Fruit fly (Drosophila melanogaster) whole organism, embryonic: ENCODE results near the gene AP-2alpha.
A peak's percentile ranks its signal among the peaks of the same experiment; 100 is the strongest.

Source experiments
- Adf1 ChIP-seq: fragments of 200-800 bp; sonication (Bioruptor generic); IDR thresholded peaks from 2 replicates; pipeline ENCODE4 v1.3.6; 2022; ENCODE audit warnings: missing biosample characterization, missing genetic modification characterization
- CG10267 ChIP-seq: fragments of 200-800 bp; sonication (Bioruptor generic); optimal IDR thresholded peaks from 2 replicates; lab custom pipeline; 2018; ENCODE audit warnings: missing biosample characterization, mild to moderate bottlenecking, missing genetic modification characterization, moderate library complexity
- CG14667 ChIP-seq: fragments of 200-800 bp; sonication (Bioruptor generic); IDR thresholded peaks from 2 replicates; pipeline ENCODE4 v1.3.6; 2022; ENCODE audit warnings: missing biosample characterization, missing genetic modification characterization
- CG15514 ChIP-seq: fragments of 200-800 bp; sonication (Bioruptor generic); optimal IDR thresholded peaks from 3 replicates; lab custom pipeline; 2017; ENCODE audit warnings: missing biosample characterization, missing genetic modification characterization, mild to moderate bottlenecking, moderate library complexity, missing genetic modification reagents
- CG1603 ChIP-seq: fragments of 200-800 bp; sonication (Bioruptor generic); optimal IDR thresholded peaks from 2 replicates; lab custom pipeline; 2019; ENCODE audit warnings: missing biosample characterization, mild to moderate bottlenecking, missing genetic modification characterization, moderate library complexity
- CG16779 ChIP-seq: fragments of 200-800 bp; sonication (Bioruptor generic); IDR thresholded peaks from 2 replicates; pipeline ENCODE4 v1.3.6; 2022; ENCODE audit warnings: missing biosample characterization, missing genetic modification characterization
- CG17328 ChIP-seq: fragments of 200-800 bp; sonication (Bioruptor generic); IDR thresholded peaks from 2 replicates; pipeline ENCODE4 v1.3.6; 2022; ENCODE audit warnings: missing biosample characterization, missing genetic modification characterization
- CG1792 ChIP-seq: fragments of 200-800 bp; sonication (Bioruptor generic); optimal IDR thresholded peaks from 2 replicates; lab custom pipeline; 2016; ENCODE audit warnings: missing biosample characterization, missing genetic modification characterization
- CG18011 ChIP-seq: fragments of 200-800 bp; sonication (Bioruptor generic); optimal IDR thresholded peaks from 2 replicates; lab custom pipeline; 2017; ENCODE audit warnings: missing biosample characterization, missing genetic modification characterization, mild to moderate bottlenecking, moderate library complexity, missing genotype
- CG2120 ChIP-seq: fragments of 200-800 bp; sonication (Bioruptor generic); optimal IDR thresholded peaks from 3 replicates; lab custom pipeline; 2016; ENCODE audit warnings: missing biosample characterization, missing genetic modification characterization
- CG2129 ChIP-seq: fragments of 200-800 bp; sonication (Bioruptor generic); IDR thresholded peaks from 2 replicates; pipeline ENCODE4 v1.3.6; 2022; ENCODE audit warnings: missing biosample characterization, missing genetic modification characterization; ENCODE audit not compliant: partially characterized antibody
- CG3407 ChIP-seq: fragments of 200-800 bp; sonication (Bioruptor generic); optimal IDR thresholded peaks from 2 replicates; lab custom pipeline; 2018; ENCODE audit warnings: missing biosample characterization, mild to moderate bottlenecking, missing genetic modification characterization
- CG8359 ChIP-seq: fragments of 200-800 bp; sonication (Bioruptor generic); optimal IDR thresholded peaks from 2 replicates; lab custom pipeline; 2017; ENCODE audit warnings: missing biosample characterization, mild to moderate bottlenecking, missing genetic modification characterization, borderline replicate concordance
- CG8388 ChIP-seq: fragments of 200-800 bp; sonication (Bioruptor generic); optimal IDR thresholded peaks from 2 replicates; lab custom pipeline; 2019; ENCODE audit warnings: missing biosample characterization, mild to moderate bottlenecking, missing genetic modification characterization, moderate library complexity
- CG8944 ChIP-seq: fragments of 200-800 bp; sonication (Bioruptor generic); optimal IDR thresholded peaks from 3 replicates; lab custom pipeline; 2016; ENCODE audit warnings: missing biosample characterization, missing genetic modification characterization
- CG9817 ChIP-seq: fragments of 200-800 bp; sonication (Bioruptor generic); optimal IDR thresholded peaks from 2 replicates; lab custom pipeline; 2018; ENCODE audit warnings: missing biosample characterization, mild to moderate bottlenecking, missing genetic modification characterization, moderate library complexity
- CHES-1-like ChIP-seq: fragments of 200-800 bp; sonication (Bioruptor generic); optimal IDR thresholded peaks from 2 replicates; lab custom pipeline; 2016; ENCODE audit warnings: missing biosample characterization, missing genetic modification characterization
- Chrac-16 ChIP-seq: fragments of 200-800 bp; sonication (Bioruptor generic); optimal IDR thresholded peaks from 3 replicates; lab custom pipeline; 2016; ENCODE audit warnings: missing biosample characterization, missing genetic modification characterization
- Deaf1 ChIP-seq: fragments of 200-800 bp; optimal IDR thresholded peaks from 3 replicates; lab custom pipeline; 2019; ENCODE audit warnings: missing biosample characterization, mild to moderate bottlenecking, missing genetic modification characterization, moderate library complexity
- Dref ChIP-seq: fragments of 200-800 bp; sonication (Bioruptor generic); IDR thresholded peaks from 2 replicates; pipeline ENCODE4 v1.3.6; 2022; ENCODE audit warnings: missing biosample characterization, missing genetic modification characterization
- Gsc ChIP-seq: fragments of 200-800 bp; sonication (Bioruptor generic); IDR thresholded peaks from 2 replicates; pipeline ENCODE4 v1.3.6; 2022; ENCODE audit warnings: missing biosample characterization, missing genetic modification characterization
- H2.0 ChIP-seq: fragments of 200-800 bp; sonication (Bioruptor generic); IDR thresholded peaks from 2 replicates; pipeline ENCODE4 v1.3.6; 2022; ENCODE audit warnings: missing biosample characterization, missing genetic modification characterization
- HLH3B ChIP-seq: fragments of 200-800 bp; sonication (Bioruptor generic); IDR thresholded peaks from 2 replicates; pipeline ENCODE4 v1.3.6; 2022; ENCODE audit warnings: missing biosample characterization, missing genetic modification characterization
- HLH4C ChIP-seq: fragments of 200-800 bp; sonication (Bioruptor generic); IDR thresholded peaks from 3 replicates; pipeline ENCODE4 v1.3.6; 2022; ENCODE audit warnings: missing biosample characterization, missing genetic modification characterization; ENCODE audit not compliant: partially characterized antibody
- HLHmδ ChIP-seq: fragments of 200-800 bp; sonication (Bioruptor generic); optimal IDR thresholded peaks from 2 replicates; lab custom pipeline; 2018; ENCODE audit warnings: missing biosample characterization, mild to moderate bottlenecking, missing genetic modification characterization, moderate library complexity
- Rx ChIP-seq: fragments of 200-800 bp; sonication (Bioruptor generic); IDR thresholded peaks from 2 replicates; pipeline ENCODE4 v1.3.6; 2022; ENCODE audit warnings: missing biosample characterization, missing genetic modification characterization
- Scr ChIP-seq: fragments of 200-800 bp; sonication (Bioruptor generic); IDR thresholded peaks from 2 replicates; pipeline ENCODE4 v1.3.6; 2022; ENCODE audit warnings: missing biosample characterization, missing genetic modification characterization; ENCODE audit not compliant: partially characterized antibody
- Sox102F ChIP-seq: fragments of 200-800 bp; sonication (Bioruptor generic); optimal IDR thresholded peaks from 2 replicates; lab custom pipeline; 2018; ENCODE audit warnings: missing biosample characterization, mild to moderate bottlenecking, missing genetic modification characterization, moderate library complexity
- Trl ChIP-seq, 3 experiments: fragments of >200 bp in 2 of 3; fragments of 200-800 bp in 1 of 3; sonication (Bioruptor generic) in 1 of 3; optimal IDR thresholded peaks; 2 replicates in 1 of 3; 3 replicates in 2 of 3; lab custom pipeline; 2016 to 2017; ENCODE audit warnings: missing biosample characterization in 1 of 3, missing genetic modification characterization in 1 of 3
- Xrp1 ChIP-seq: fragments of 200-800 bp; sonication (Bioruptor generic); IDR thresholded peaks from 2 replicates; pipeline ENCODE4 v1.3.6; 2022; ENCODE audit warnings: missing biosample characterization, missing genetic modification characterization
- ase ChIP-seq: fragments of 200-800 bp; sonication (Bioruptor generic); IDR thresholded peaks from 3 replicates; pipeline ENCODE4 v1.3.6; 2022; ENCODE audit warnings: missing biosample characterization, missing genetic modification characterization
- bcd ChIP-seq: fragments of 200-800 bp; sonication (Bioruptor generic); optimal IDR thresholded peaks from 2 replicates; lab custom pipeline; 2017; ENCODE audit warnings: missing biosample characterization, mild to moderate bottlenecking, missing genetic modification characterization
- br ChIP-seq: fragments of >200 bp; optimal IDR thresholded peaks from 2 replicates; lab custom pipeline; 2017
- chm ChIP-seq: fragments of 200-800 bp; sonication (Bioruptor generic); IDR thresholded peaks from 2 replicates; pipeline ENCODE4 v1.3.6; 2022; ENCODE audit warnings: missing biosample characterization, missing genetic modification characterization
- esg ChIP-seq: fragments of 200-800 bp; sonication (Bioruptor generic); conservative IDR thresholded peaks from 2 replicates; pipeline ENCODE4 v1.3.6; 2022; ENCODE audit warnings: missing biosample characterization, missing genetic modification characterization
- gcm ChIP-seq: fragments of 200-800 bp; sonication (Bioruptor generic); optimal IDR thresholded peaks from 2 replicates; lab custom pipeline; 2019; ENCODE audit warnings: missing biosample characterization, mild to moderate bottlenecking, missing genetic modification characterization, moderate library complexity
- jumu ChIP-seq: fragments of 200-800 bp; sonication (Bioruptor generic); optimal IDR thresholded peaks from 3 replicates; lab custom pipeline; 2016; ENCODE audit warnings: missing biosample characterization, missing genetic modification characterization
- lbe ChIP-seq: fragments of 200-800 bp; sonication (Bioruptor generic); optimal IDR thresholded peaks from 2 replicates; lab custom pipeline; 2016; ENCODE audit warnings: missing biosample characterization, mild to moderate bottlenecking, missing genetic modification characterization
- nmo ChIP-seq: fragments of 200-800 bp; sonication (Bioruptor generic); optimal IDR thresholded peaks from 2 replicates; lab custom pipeline; 2018; ENCODE audit warnings: missing biosample characterization, mild to moderate bottlenecking, missing genetic modification characterization, moderate library complexity
- org-1 ChIP-seq: fragments of 200-800 bp; sonication (Bioruptor generic); optimal IDR thresholded peaks from 2 replicates; lab custom pipeline; 2017; ENCODE audit warnings: missing biosample characterization, missing genetic modification characterization
- p53 ChIP-seq: fragments of 200-800 bp; sonication (Bioruptor generic); optimal IDR thresholded peaks from 2 replicates; lab custom pipeline; 2016; ENCODE audit warnings: missing biosample characterization, missing genetic modification characterization
- peb ChIP-seq: fragments of 200-800 bp; sonication (Bioruptor generic); IDR thresholded peaks from 2 replicates; pipeline ENCODE4 v1.3.6; 2022; ENCODE audit warnings: missing biosample characterization, missing genetic modification characterization
- phol ChIP-seq: fragments of 200-800 bp; sonication (Bioruptor generic); optimal IDR thresholded peaks from 3 replicates; lab custom pipeline; 2018; ENCODE audit warnings: missing biosample characterization, mild to moderate bottlenecking, missing genetic modification characterization, moderate library complexity
- pum ChIP-seq: fragments of 200-800 bp; sonication (Bioruptor generic); optimal IDR thresholded peaks from 2 replicates; lab custom pipeline; 2016; ENCODE audit warnings: missing biosample characterization, missing genetic modification characterization
- ro ChIP-seq: fragments of 200-800 bp; sonication (Bioruptor generic); IDR thresholded peaks from 2 replicates; pipeline ENCODE4 v1.3.6; 2022; ENCODE audit warnings: missing biosample characterization, missing genetic modification characterization
- sug ChIP-seq: fragments of 200-800 bp; optimal IDR thresholded peaks from 2 replicates; lab custom pipeline; 2019; ENCODE audit warnings: missing biosample characterization, mild to moderate bottlenecking, missing genetic modification characterization, moderate library complexity
- tna ChIP-seq: fragments of 200-800 bp; sonication (Bioruptor generic); IDR thresholded peaks from 2 replicates; pipeline ENCODE4 v1.3.6; 2022; ENCODE audit warnings: missing biosample characterization, missing genetic modification characterization; ENCODE audit not compliant: partially characterized antibody
- tx ChIP-seq: fragments of 200-800 bp; sonication (Bioruptor generic); optimal IDR thresholded peaks from 2 replicates; lab custom pipeline; 2016; ENCODE audit warnings: missing biosample characterization, missing genetic modification characterization

AP-2alpha gene

dm6 chr2L:427338-428234, 13.0 kb upstream of the AP-2alpha start (continued):
- TF ChIP-seq gcm (GFP tag; lab: Kevin White, UChicago) (no peak), CG18011 (GFP tag; lab: Kevin White, UChicago) (no peak), CG16779 (GFP tag; lab: Robert Waterston, UW) (no peak), H2.0 (GFP tag; lab: Robert Waterston, UW) (no peak), p53 (no peak), Chrac-16 (GFP tag; lab: Kevin White, UChicago) (peak; percentile 22), CG10267 (peak; percentile 3), sug (tag; lab: Kevin White, UChicago) (no peak), Rx (GFP tag; lab: Robert Waterston, UW) (0 out of 2 replicates have a peak, but pooled peaks have one; percentile 10), CG2120 (peak; percentile 8), tna (GFP tag; lab: Robert Waterston, UW) (no peak), org-1 (GFP tag; lab: Kevin White, UChicago) (no peak), CG15514 (GFP tag; lab: Kevin White, UChicago) (no peak), CG8944 (GFP tag; lab: Kevin White, UChicago) (peak; percentile 19), Gsc (no peak), phol (tag; lab: Kevin White, UChicago) (no peak), peb (GFP tag; lab: Robert Waterston, UW) (peak; percentile 26; the same call in 1 of the 2 replicates), br (lab: Kevin White, UChicago) (no peak), CG9817 (tag; lab: Kevin White, UChicago) (no peak), Scr (GFP tag; lab: Robert Waterston, UW) (no peak), HLH3B (no peak; the same call in 1 of the 2 replicates), ro (GFP tag; lab: Robert Waterston, UW) (no peak), HLH4C (GFP tag; lab: Robert Waterston, UW) (no peak), nmo (GFP tag; lab: Kevin White, UChicago) (no peak), esg (GFP tag; lab: Robert Waterston, UW) (no peak), CG17328 (GFP tag; lab: Robert Waterston, UW) (peak; percentile 52; the same call in 1 of the 2 replicates), CG8388 (GFP tag; lab: Kevin White, UChicago) (no peak), chm (GFP tag; lab: Robert Waterston, UW) (peak; percentile 24; the same call in 1 of the 2 replicates), jumu (GFP tag; lab: Kevin White, UChicago) (peak; percentile 23), CG1792 (no peak), pum (GFP tag; lab: Kevin White, UChicago) (no peak), Dref (GFP tag; lab: Robert Waterston, UW) (no peak), CHES-1-like (GFP tag; lab: Kevin White, UChicago) (peak; percentile 27), ase (GFP tag; lab: Robert Waterston, UW) (no peak), bcd (GFP tag; lab: Kevin White, UChicago) (peak; percentile 12), CG2129 (GFP tag; lab: Robert Waterston, UW) (no peak), CG3407 (no peak), Adf1 (GFP tag; lab: Robert Waterston, UW) (peak; percentile 28; the same call in 1 of the 2 replicates), HLHmδ (GFP tag; lab: Kevin White, UChicago) (no peak), Xrp1 (peak; percentile 71), CG1603 (tag; lab: Kevin White, UChicago) (peak; percentile 41), lbe (GFP tag; lab: Kevin White, UChicago) (peak; percentile 86), Sox102F (GFP tag; lab: Kevin White, UChicago) (peak; percentile 18), CG8359 (GFP tag; lab: Kevin White, UChicago) (no peak), Trl (optimal IDR thresholded peaks at IDR 0.05; lab: Kevin White, UChicago) (no peak), Trl (GFP tag; optimal IDR thresholded peaks at IDR 0.05; lab: Kevin White, UChicago) (no peak), CG14667 (GFP tag; lab: Robert Waterston, UW) (no peak), tx (GFP tag; lab: Kevin White, UChicago) (no peak), Deaf1 (tag; lab: Kevin White, UChicago) (no peak)
